Fruit fly (Drosophila melanogaster) whole organism, embryonic: Measurements from ENCODE around the gene Tmtc4.
A peak's percentile ranks its signal among the peaks of the same experiment; 100 is the strongest.

ENCODE experiments used
- CG10543 ChIP-seq: fragments of 200-800 bp; sonication (Bioruptor generic); optimal IDR thresholded peaks from 3 replicates; lab custom pipeline; 2017; ENCODE audit warnings: missing biosample characterization, mild to moderate bottlenecking, missing genetic modification characterization, moderate library complexity
- CG11504 ChIP-seq: fragments of 200-800 bp; sonication (Bioruptor generic); optimal IDR thresholded peaks from 3 replicates; lab custom pipeline; 2019; ENCODE audit warnings: missing biosample characterization, mild to moderate bottlenecking, missing genetic modification characterization, moderate library complexity
- CG12155 ChIP-seq: fragments of 200-800 bp; sonication (Bioruptor generic); optimal IDR thresholded peaks from 3 replicates; lab custom pipeline; 2016; ENCODE audit warnings: missing biosample characterization, missing genetic modification characterization
- CG12659 ChIP-seq: fragments of 200-800 bp; sonication (Bioruptor generic); optimal IDR thresholded peaks from 3 replicates; lab custom pipeline; 2017; ENCODE audit warnings: mild to moderate bottlenecking, missing biosample characterization, missing genetic modification reagents, missing genetic modification characterization
- CG13287 ChIP-seq: fragments of 200-800 bp; sonication (Bioruptor generic); IDR thresholded peaks from 2 replicates; pipeline ENCODE4 v1.3.6; 2022; ENCODE audit warnings: missing biosample characterization, missing genetic modification characterization; ENCODE audit not compliant: partially characterized antibody
- CG13296 ChIP-seq: fragments of 200-800 bp; sonication (Bioruptor generic); optimal IDR thresholded peaks from 3 replicates; lab custom pipeline; 2018; ENCODE audit warnings: missing biosample characterization, mild to moderate bottlenecking, missing genetic modification characterization
- CG13424 ChIP-seq: fragments of 200-800 bp; sonication (Bioruptor generic); optimal IDR thresholded peaks from 2 replicates; lab custom pipeline; 2019; ENCODE audit warnings: missing biosample characterization, mild to moderate bottlenecking, missing genetic modification characterization, moderate library complexity
- CG1603 ChIP-seq: fragments of 200-800 bp; sonication (Bioruptor generic); optimal IDR thresholded peaks from 2 replicates; lab custom pipeline; 2019; ENCODE audit warnings: missing biosample characterization, mild to moderate bottlenecking, missing genetic modification characterization, moderate library complexity
- CG17186 ChIP-seq: fragments of 200-800 bp; sonication (Bioruptor generic); optimal IDR thresholded peaks from 3 replicates; lab custom pipeline; 2017; ENCODE audit warnings: missing biosample characterization, missing genetic modification reagents, missing genetic modification characterization
- CG17612 ChIP-seq: fragments of 200-800 bp; sonication (Bioruptor generic); IDR thresholded peaks from 2 replicates; pipeline ENCODE4 v1.3.6; 2022; ENCODE audit warnings: missing biosample characterization, missing genetic modification characterization
- CG33213 ChIP-seq: fragments of 200-800 bp; sonication (Bioruptor generic); optimal IDR thresholded peaks from 3 replicates; lab custom pipeline; 2016; ENCODE audit warnings: missing biosample characterization, missing genetic modification characterization
- CG34422 ChIP-seq: fragments of 200-800 bp; sonication (Bioruptor generic); IDR thresholded peaks from 3 replicates; pipeline ENCODE4 v1.3.6; 2022; ENCODE audit warnings: missing biosample characterization, missing genetic modification characterization
- CG43689 ChIP-seq: fragments of 200-800 bp; sonication (Bioruptor generic); IDR thresholded peaks from 2 replicates; pipeline ENCODE4 v1.3.6; 2022; ENCODE audit warnings: missing biosample characterization, missing genetic modification characterization
- CG6272 ChIP-seq: fragments of 200-800 bp; sonication (Bioruptor generic); IDR thresholded peaks from 2 replicates; pipeline ENCODE4 v1.3.6; 2022; ENCODE audit warnings: missing biosample characterization, missing genetic modification characterization
- CG6654 ChIP-seq: fragments of 200-800 bp; sonication (Bioruptor generic); optimal IDR thresholded peaks from 2 replicates; lab custom pipeline; 2017; ENCODE audit warnings: missing biosample characterization, mild to moderate bottlenecking, missing genetic modification characterization
- CG6689 ChIP-seq: fragments of 200-800 bp; sonication (Bioruptor generic); IDR thresholded peaks from 2 replicates; pipeline ENCODE4 v1.3.6; 2022; ENCODE audit warnings: missing biosample characterization, missing genetic modification characterization
- CG6854 ChIP-seq: fragments of 200-800 bp; sonication (Bioruptor generic); optimal IDR thresholded peaks from 3 replicates; lab custom pipeline; 2017; ENCODE audit warnings: missing biosample characterization, mild to moderate bottlenecking, missing genetic modification characterization
- CG7556 ChIP-seq: fragments of 200-800 bp; sonication (Bioruptor generic); optimal IDR thresholded peaks from 2 replicates; lab custom pipeline; 2017; ENCODE audit warnings: missing biosample characterization, mild to moderate bottlenecking, missing genetic modification characterization
- CG7987 ChIP-seq: fragments of 200-800 bp; sonication (Bioruptor generic); optimal IDR thresholded peaks from 2 replicates; lab custom pipeline; 2018; ENCODE audit warnings: missing biosample characterization, mild to moderate bottlenecking, missing genetic modification characterization, moderate library complexity
- CG9817 ChIP-seq: fragments of 200-800 bp; sonication (Bioruptor generic); optimal IDR thresholded peaks from 2 replicates; lab custom pipeline; 2018; ENCODE audit warnings: missing biosample characterization, mild to moderate bottlenecking, missing genetic modification characterization, moderate library complexity
- Camta ChIP-seq: fragments of 200-800 bp; sonication (Bioruptor generic); optimal IDR thresholded peaks from 2 replicates; lab custom pipeline; 2016; ENCODE audit warnings: missing biosample characterization, missing genetic modification characterization
- Dad ChIP-seq: fragments of 200-800 bp; sonication (Bioruptor generic); optimal IDR thresholded peaks from 3 replicates; lab custom pipeline; 2016; ENCODE audit warnings: missing biosample characterization, missing genetic modification characterization
- HmgD ChIP-seq: fragments of 200-800 bp; sonication (Bioruptor generic); optimal IDR thresholded peaks from 3 replicates; lab custom pipeline; 2016; ENCODE audit warnings: missing biosample characterization, missing genetic modification characterization
- HmgZ ChIP-seq: fragments of 200-800 bp; sonication (Bioruptor generic); optimal IDR thresholded peaks from 2 replicates; lab custom pipeline; 2018; ENCODE audit warnings: missing biosample characterization, mild to moderate bottlenecking, missing genetic modification characterization
- MESR4 ChIP-seq: fragments of 200-800 bp; sonication (Bioruptor generic); optimal IDR thresholded peaks from 2 replicates; lab custom pipeline; 2018; ENCODE audit warnings: missing biosample characterization, mild to moderate bottlenecking, missing genetic modification characterization, moderate library complexity
- Oli ChIP-seq: fragments of 200-800 bp; sonication (Bioruptor generic); optimal IDR thresholded peaks from 2 replicates; lab custom pipeline; 2018; ENCODE audit warnings: missing biosample characterization, mild to moderate bottlenecking, missing genetic modification characterization, moderate library complexity
- Sox100B ChIP-seq: fragments of 200-800 bp; sonication (Bioruptor generic); optimal IDR thresholded peaks from 3 replicates; lab custom pipeline; 2018; ENCODE audit warnings: missing biosample characterization, mild to moderate bottlenecking, missing genetic modification characterization
- aop ChIP-seq: fragments of 200-800 bp; sonication (Bioruptor generic); IDR thresholded peaks from 2 replicates; pipeline ENCODE4 v1.3.6; 2022; ENCODE audit warnings: missing biosample characterization, missing genetic modification characterization
- ap ChIP-seq: fragments of 200-800 bp; sonication (Bioruptor generic); IDR thresholded peaks from 2 replicates; pipeline ENCODE4 v1.3.6; 2022; ENCODE audit warnings: missing biosample characterization, missing genetic modification characterization
- ara ChIP-seq: fragments of 200-800 bp; sonication (Bioruptor generic); IDR thresholded peaks from 2 replicates; pipeline ENCODE4 v1.3.6; 2022; ENCODE audit warnings: missing biosample characterization, missing genetic modification characterization
- bowl ChIP-seq: fragments of 200-800 bp; sonication (Bioruptor generic); IDR thresholded peaks from 2 replicates; pipeline ENCODE4 v1.3.6; 2022; ENCODE audit warnings: missing biosample characterization, missing genetic modification characterization
- br ChIP-seq: fragments of >200 bp; optimal IDR thresholded peaks from 2 replicates; lab custom pipeline; 2017
- cg ChIP-seq: fragments of 200-800 bp; sonication (Bioruptor generic); optimal IDR thresholded peaks from 3 replicates; lab custom pipeline; 2019; ENCODE audit warnings: missing biosample characterization, mild to moderate bottlenecking, missing genetic modification characterization, moderate library complexity
- fd96Cb ChIP-seq: fragments of 200-800 bp; sonication (Bioruptor generic); optimal IDR thresholded peaks from 2 replicates; lab custom pipeline; 2018; ENCODE audit warnings: missing biosample characterization, mild to moderate bottlenecking, missing genetic modification characterization, moderate library complexity
- grn ChIP-seq: fragments of 200-800 bp; sonication (Bioruptor generic); optimal IDR thresholded peaks from 3 replicates; lab custom pipeline; 2017; ENCODE audit warnings: missing biosample characterization, missing genetic modification characterization
- hbn ChIP-seq: fragments of 200-800 bp; sonication (Bioruptor generic); IDR thresholded peaks from 2 replicates; pipeline ENCODE4 v1.3.6; 2022; ENCODE audit warnings: missing biosample characterization, missing genetic modification characterization; ENCODE audit not compliant: partially characterized antibody
- her ChIP-seq: fragments of 200-800 bp; sonication (Bioruptor generic); optimal IDR thresholded peaks from 2 replicates; lab custom pipeline; 2016; ENCODE audit warnings: missing biosample characterization, missing genetic modification characterization
- jing ChIP-seq: fragments of 200-800 bp; sonication (Bioruptor generic); optimal IDR thresholded peaks from 2 replicates; lab custom pipeline; 2018; ENCODE audit warnings: missing biosample characterization, mild to moderate bottlenecking, missing genetic modification characterization
- nerfin-1 ChIP-seq: fragments of 200-800 bp; sonication (Bioruptor generic); optimal IDR thresholded peaks from 3 replicates; lab custom pipeline; 2019; ENCODE audit warnings: missing biosample characterization, mild to moderate bottlenecking, missing genetic modification characterization, moderate library complexity
- peb ChIP-seq: fragments of 200-800 bp; sonication (Bioruptor generic); IDR thresholded peaks from 2 replicates; pipeline ENCODE4 v1.3.6; 2022; ENCODE audit warnings: missing biosample characterization, missing genetic modification characterization
- schlank ChIP-seq: fragments of 200-800 bp; sonication (Bioruptor generic); optimal IDR thresholded peaks from 2 replicates; lab custom pipeline; 2018; ENCODE audit warnings: missing biosample characterization, mild to moderate bottlenecking, missing genetic modification characterization
- scrt ChIP-seq: fragments of 200-800 bp; sonication (Bioruptor generic); optimal IDR thresholded peaks from 2 replicates; lab custom pipeline; 2018; ENCODE audit warnings: missing biosample characterization, mild to moderate bottlenecking, missing genetic modification characterization, moderate library complexity
- sd ChIP-seq: fragments of 200-800 bp; sonication (Bioruptor generic); optimal IDR thresholded peaks from 3 replicates; lab custom pipeline; 2018; ENCODE audit warnings: missing biosample characterization, mild to moderate bottlenecking, missing genetic modification characterization, moderate library complexity
- sim ChIP-seq: fragments of 200-800 bp; sonication (Bioruptor generic); IDR thresholded peaks from 2 replicates; pipeline ENCODE4 v1.3.6; 2022; ENCODE audit warnings: missing biosample characterization, missing genetic modification characterization
- stwl ChIP-seq: fragments of 200-800 bp; sonication (Bioruptor generic); optimal IDR thresholded peaks from 3 replicates; lab custom pipeline; 2018; ENCODE audit warnings: missing biosample characterization, mild to moderate bottlenecking, missing genetic modification characterization, moderate library complexity
- tap ChIP-seq: fragments of 200-800 bp; optimal IDR thresholded peaks from 3 replicates; lab custom pipeline; 2019; ENCODE audit warnings: missing biosample characterization, mild to moderate bottlenecking, missing genetic modification characterization, moderate library complexity
- tin ChIP-seq: fragments of 200-800 bp; sonication (Bioruptor generic); optimal IDR thresholded peaks from 3 replicates; lab custom pipeline; 2016; ENCODE audit warnings: missing biosample characterization, missing genetic modification characterization
- unc-4 ChIP-seq: fragments of 200-800 bp; sonication (Bioruptor generic); IDR thresholded peaks from 2 replicates; pipeline ENCODE4 v1.3.6; 2022; ENCODE audit warnings: missing biosample characterization, missing genetic modification characterization; ENCODE audit not compliant: partially characterized antibody
- unpg ChIP-seq: fragments of 200-800 bp; sonication (Bioruptor generic); optimal IDR thresholded peaks from 3 replicates; lab custom pipeline; 2018; ENCODE audit warnings: missing biosample characterization, mild to moderate bottlenecking, missing genetic modification characterization, moderate library complexity
- wor ChIP-seq: fragments of 200-800 bp; sonication (Bioruptor generic); IDR thresholded peaks from 2 replicates; pipeline ENCODE4 v1.3.6; 2022; ENCODE audit warnings: missing biosample characterization, missing genetic modification characterization
- yki ChIP-seq: fragments of >200 bp; optimal IDR thresholded peaks from 3 replicates; lab custom pipeline; 2018
- zfh1 ChIP-seq: fragments of 200-800 bp; sonication (Bioruptor generic); IDR thresholded peaks from 3 replicates; pipeline ENCODE4 v1.3.6; 2022; ENCODE audit warnings: missing biosample characterization, missing genetic modification characterization

The Tmtc4 gene

DNA sequence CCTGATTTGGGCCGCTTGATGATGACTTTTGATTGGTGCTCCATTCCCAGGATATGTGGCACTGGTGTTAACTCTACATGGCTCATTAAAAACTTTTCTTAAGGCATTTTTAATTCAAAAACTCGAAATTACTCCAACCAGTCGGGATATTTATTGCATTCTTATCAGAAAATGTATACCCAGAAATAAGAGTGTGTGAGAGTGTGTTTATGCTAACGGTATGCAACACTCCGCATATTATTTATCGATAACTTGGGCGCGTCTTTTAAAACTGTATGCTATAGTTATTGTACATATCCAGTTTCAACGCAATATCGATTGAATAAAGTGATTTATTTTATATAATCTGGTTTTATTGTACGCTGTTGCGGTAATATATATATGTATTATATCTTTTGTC is 16.5 kb downstream of the Tmtc4 start, which contains the start of gene CG34404 (continued):
- TF ChIP-seq CG6854 (GFP tag; lab: Kevin White, UChicago) (no peak), aop (GFP tag; lab: Robert Waterston, UW) (no peak), CG6689 (no peak), HmgZ (tag; lab: Kevin White, UChicago) (no peak), Camta (no peak), schlank (tag; lab: Kevin White, UChicago) (no peak), yki (lab: Kevin White, UChicago) (no peak), CG17612 (GFP tag; lab: Robert Waterston, UW) (no peak), Sox100B (GFP tag; lab: Kevin White, UChicago) (no peak), nerfin-1 (tag; lab: Kevin White, UChicago) (no peak), cg (GFP tag; lab: Kevin White, UChicago) (peak; percentile 54), CG33213 (GFP tag; lab: Kevin White, UChicago) (no peak), zfh1 (GFP tag; lab: Robert Waterston, UW) (no peak), CG9817 (tag; lab: Kevin White, UChicago) (no peak), wor (GFP tag; lab: Robert Waterston, UW) (no peak), CG10543 (GFP tag; lab: Kevin White, UChicago) (no peak), ap (no peak), sd (tag; lab: Kevin White, UChicago) (no peak), CG7556 (GFP tag; lab: Kevin White, UChicago) (no peak), MESR4 (peak; percentile 38), HmgD (GFP tag; lab: Kevin White, UChicago) (no peak), CG7987 (no peak), br (lab: Kevin White, UChicago) (no peak), stwl (tag; lab: Kevin White, UChicago) (peak; percentile 45), CG17186 (no peak), CG34422 (GFP tag; lab: Robert Waterston, UW) (no peak), CG6654 (GFP tag; lab: Kevin White, UChicago) (no peak), hbn (GFP tag; lab: Robert Waterston, UW) (no peak), ara (no peak), CG43689 (GFP tag; lab: Robert Waterston, UW) (no peak), CG13424 (tag; lab: Kevin White, UChicago) (no peak), grn (GFP tag; lab: Kevin White, UChicago) (no peak), Oli (tag; lab: Kevin White, UChicago) (no peak), CG12659 (GFP tag; lab: Kevin White, UChicago) (no peak), CG12155 (no peak), Dad (no peak), sim (GFP tag; lab: Robert Waterston, UW) (no peak), jing (GFP tag; lab: Kevin White, UChicago) (no peak), her (GFP tag; lab: Kevin White, UChicago) (peak; percentile 4), CG6272 (GFP tag; lab: Robert Waterston, UW) (no peak), scrt (GFP tag; lab: Kevin White, UChicago) (no peak), tin (GFP tag; lab: Kevin White, UChicago) (no peak), CG11504 (tag; lab: Kevin White, UChicago) (no peak), unpg (GFP tag; lab: Kevin White, UChicago) (peak; percentile 6), bowl (no peak), CG13287 (GFP tag; lab: Robert Waterston, UW) (peak; percentile 62), CG1603 (tag; lab: Kevin White, UChicago) (peak; percentile 59), tap (tag; lab: Kevin White, UChicago) (no peak), peb (GFP tag; lab: Robert Waterston, UW) (no peak), unc-4 (GFP tag; lab: Robert Waterston, UW) (0 out of 2 replicates have a peak, but pooled peaks have one; percentile 24), CG13296 (GFP tag; lab: Kevin White, UChicago) (no peak), fd96Cb (tag; lab: Kevin White, UChicago) (no peak)
